Fruit fly (Drosophila melanogaster) whole organism, embryonic: ENCODE results near the gene CG9920.
A peak's percentile ranks its signal among the peaks of the same experiment; 100 is the strongest.

Source experiments
- Abd-B ChIP-seq: fragments of 200-800 bp; sonication (Bioruptor generic); optimal IDR thresholded peaks from 2 replicates; lab custom pipeline; 2018; ENCODE audit warnings: missing biosample characterization, mild to moderate bottlenecking, missing genetic modification characterization, moderate library complexity
- Ada2b ChIP-seq: fragments of 200-800 bp; sonication (Bioruptor generic); IDR thresholded peaks from 2 replicates; pipeline ENCODE4 v1.3.6; 2022; ENCODE audit warnings: missing biosample characterization, missing genetic modification characterization
- Aef1 ChIP-seq: fragments of 200-800 bp; sonication (Bioruptor generic); IDR thresholded peaks from 3 replicates; pipeline ENCODE4 v1.3.6; 2022; ENCODE audit warnings: missing biosample characterization, missing genetic modification characterization
- CG10462 ChIP-seq: fragments of 200-800 bp; sonication (Bioruptor generic); optimal IDR thresholded peaks from 2 replicates; lab custom pipeline; 2016; ENCODE audit warnings: missing biosample characterization, missing genetic modification characterization
- CG10543 ChIP-seq: fragments of 200-800 bp; sonication (Bioruptor generic); optimal IDR thresholded peaks from 3 replicates; lab custom pipeline; 2017; ENCODE audit warnings: missing biosample characterization, mild to moderate bottlenecking, missing genetic modification characterization, moderate library complexity
- CG10959 ChIP-seq: fragments of 200-800 bp; sonication (Bioruptor generic); IDR thresholded peaks from 2 replicates; pipeline ENCODE4 v1.3.6; 2022; ENCODE audit warnings: missing biosample characterization, missing genetic modification characterization
- CG12744 ChIP-seq: fragments of 200-800 bp; sonication (Bioruptor generic); optimal IDR thresholded peaks from 2 replicates; lab custom pipeline; 2016; ENCODE audit warnings: missing biosample characterization, missing genetic modification characterization
- CG13894 ChIP-seq: fragments of 200-800 bp; sonication (Bioruptor generic); optimal IDR thresholded peaks from 3 replicates; lab custom pipeline; 2018; ENCODE audit warnings: missing biosample characterization, mild to moderate bottlenecking, missing genetic modification characterization, moderate library complexity
- CG14710 ChIP-seq: fragments of 200-800 bp; sonication (Bioruptor generic); optimal IDR thresholded peaks from 3 replicates; lab custom pipeline; 2019; ENCODE audit warnings: missing biosample characterization, mild to moderate bottlenecking, missing genetic modification characterization, moderate library complexity
- CG15514 ChIP-seq: fragments of 200-800 bp; sonication (Bioruptor generic); optimal IDR thresholded peaks from 3 replicates; lab custom pipeline; 2017; ENCODE audit warnings: missing biosample characterization, missing genetic modification characterization, mild to moderate bottlenecking, moderate library complexity, missing genetic modification reagents
- CG18262 ChIP-seq: fragments of 200-800 bp; optimal IDR thresholded peaks from 3 replicates; lab custom pipeline; 2019; ENCODE audit warnings: missing biosample characterization, mild to moderate bottlenecking, missing genetic modification characterization, moderate library complexity
- CG1832 ChIP-seq: fragments of 200-800 bp; sonication (Bioruptor generic); optimal IDR thresholded peaks from 2 replicates; lab custom pipeline; 2017; ENCODE audit warnings: missing biosample characterization, mild to moderate bottlenecking, missing genetic modification characterization, inconsistent platforms
- CG4360 ChIP-seq: fragments of 200-800 bp; sonication (Bioruptor generic); IDR thresholded peaks from 2 replicates; pipeline ENCODE4 v1.3.6; 2022; ENCODE audit warnings: missing biosample characterization, missing genetic modification characterization
- CG6654 ChIP-seq: fragments of 200-800 bp; sonication (Bioruptor generic); optimal IDR thresholded peaks from 2 replicates; lab custom pipeline; 2017; ENCODE audit warnings: missing biosample characterization, mild to moderate bottlenecking, missing genetic modification characterization
- CG6813 ChIP-seq: fragments of 200-800 bp; sonication (Bioruptor generic); optimal IDR thresholded peaks from 2 replicates; lab custom pipeline; 2017; ENCODE audit warnings: missing biosample characterization, missing genetic modification characterization, mild to moderate bottlenecking, moderate library complexity, missing genetic modification reagents
- CG7786 ChIP-seq: fragments of 200-800 bp; sonication (Bioruptor generic); optimal IDR thresholded peaks from 2 replicates; lab custom pipeline; 2016; ENCODE audit warnings: missing biosample characterization, missing genetic modification characterization
- CG9932 ChIP-seq: fragments of 200-800 bp; sonication (Bioruptor generic); IDR thresholded peaks from 2 replicates; pipeline ENCODE4 v1.3.6; 2022; ENCODE audit warnings: missing biosample characterization, missing genetic modification characterization
- Camta ChIP-seq: fragments of 200-800 bp; sonication (Bioruptor generic); optimal IDR thresholded peaks from 2 replicates; lab custom pipeline; 2016; ENCODE audit warnings: missing biosample characterization, missing genetic modification characterization
- Chrac-16 ChIP-seq: fragments of 200-800 bp; sonication (Bioruptor generic); optimal IDR thresholded peaks from 3 replicates; lab custom pipeline; 2016; ENCODE audit warnings: missing biosample characterization, missing genetic modification characterization
- Dip3 ChIP-seq: fragments of 200-800 bp; sonication (Bioruptor generic); optimal IDR thresholded peaks from 3 replicates; lab custom pipeline; 2016; ENCODE audit warnings: missing biosample characterization, missing genetic modification characterization
- Doc3 ChIP-seq: fragments of 200-800 bp; sonication (Bioruptor generic); IDR thresholded peaks from 3 replicates; pipeline ENCODE4 v1.3.6; 2022; ENCODE audit warnings: missing biosample characterization, missing genetic modification characterization; ENCODE audit not compliant: partially characterized antibody
- Fer2 ChIP-seq: fragments of 200-800 bp; sonication (Bioruptor generic); optimal IDR thresholded peaks from 2 replicates; lab custom pipeline; 2018; ENCODE audit warnings: missing biosample characterization, mild to moderate bottlenecking, missing genetic modification characterization, moderate library complexity
- GATAe ChIP-seq: fragments of 200-800 bp; sonication (Bioruptor generic); conservative IDR thresholded peaks from 2 replicates; pipeline ENCODE4 v1.3.6; 2022; ENCODE audit warnings: missing biosample characterization, missing genetic modification characterization
- HLH4C ChIP-seq: fragments of 200-800 bp; sonication (Bioruptor generic); IDR thresholded peaks from 3 replicates; pipeline ENCODE4 v1.3.6; 2022; ENCODE audit warnings: missing biosample characterization, missing genetic modification characterization; ENCODE audit not compliant: partially characterized antibody
- HmgZ ChIP-seq: fragments of 200-800 bp; sonication (Bioruptor generic); optimal IDR thresholded peaks from 2 replicates; lab custom pipeline; 2018; ENCODE audit warnings: missing biosample characterization, mild to moderate bottlenecking, missing genetic modification characterization
- MBD-R2 ChIP-seq: fragments of 200-800 bp; sonication (Bioruptor generic); IDR thresholded peaks from 2 replicates; pipeline ENCODE4 v1.3.6; 2022; ENCODE audit warnings: missing biosample characterization, missing genetic modification characterization
- NC2α ChIP-seq: fragments of 200-800 bp; sonication (Bioruptor generic); optimal IDR thresholded peaks from 2 replicates; lab custom pipeline; 2016; ENCODE audit warnings: missing biosample characterization, missing genetic modification characterization
- Oaz ChIP-seq: fragments of 200-800 bp; sonication (Bioruptor generic); IDR thresholded peaks from 2 replicates; pipeline ENCODE4 v1.3.6; 2022; ENCODE audit warnings: missing biosample characterization, missing genetic modification characterization
- Ptx1 ChIP-seq: fragments of 200-800 bp; sonication (Bioruptor generic); IDR thresholded peaks from 2 replicates; pipeline ENCODE4 v1.3.6; 2022; ENCODE audit warnings: missing biosample characterization, missing genetic modification characterization
- Rfx ChIP-seq: fragments of 200-800 bp; sonication (Bioruptor generic); IDR thresholded peaks from 2 replicates; pipeline ENCODE4 v1.3.6; 2022; ENCODE audit warnings: missing biosample characterization, missing genetic modification characterization
- Side ChIP-seq: fragments of 200-800 bp; sonication (Bioruptor generic); optimal IDR thresholded peaks from 2 replicates; lab custom pipeline; 2016; ENCODE audit warnings: missing biosample characterization, missing genetic modification characterization
- Stat92E ChIP-seq, 3 experiments: fragments of >200 bp in 2 of 3; fragments of 200-800 bp in 1 of 3; sonication (Bioruptor generic) in 1 of 3; optimal IDR thresholded peaks; 2 replicates each; lab custom pipeline; 2017 to 2019; ENCODE audit warnings: missing biosample characterization in 3 of 3, missing genetic modification characterization in 3 of 3, mild to moderate bottlenecking in 1 of 3, moderate library complexity in 1 of 3
- al ChIP-seq: fragments of 200-800 bp; sonication (Bioruptor generic); IDR thresholded peaks from 2 replicates; pipeline ENCODE4 v1.3.6; 2022; ENCODE audit warnings: missing biosample characterization, missing genetic modification characterization
- ara ChIP-seq: fragments of 200-800 bp; sonication (Bioruptor generic); IDR thresholded peaks from 2 replicates; pipeline ENCODE4 v1.3.6; 2022; ENCODE audit warnings: missing biosample characterization, missing genetic modification characterization
- bbx ChIP-seq: fragments of 200-800 bp; sonication (Bioruptor generic); IDR thresholded peaks from 2 replicates; pipeline ENCODE4 v1.3.6; 2022; ENCODE audit warnings: missing biosample characterization, missing genetic modification characterization; ENCODE audit not compliant: partially characterized antibody
- cato ChIP-seq: fragments of 200-800 bp; sonication (Bioruptor generic); optimal IDR thresholded peaks from 2 replicates; lab custom pipeline; 2016; ENCODE audit warnings: missing biosample characterization, missing genetic modification characterization, borderline replicate concordance
- chif ChIP-seq, 2 experiments: fragments of 200-800 bp; sonication (Bioruptor generic); optimal IDR thresholded peaks; 3 replicates each; lab custom pipeline; 2016; ENCODE audit warnings: missing biosample characterization in 2 of 2, missing genetic modification characterization in 2 of 2
- crc ChIP-seq: fragments of 200-800 bp; sonication (Bioruptor generic); optimal IDR thresholded peaks from 2 replicates; lab custom pipeline; 2016; ENCODE audit warnings: missing biosample characterization, missing genetic modification characterization
- ewg ChIP-seq: fragments of 200-800 bp; sonication (Bioruptor generic); optimal IDR thresholded peaks from 3 replicates; lab custom pipeline; 2017; ENCODE audit warnings: mild to moderate bottlenecking, missing biosample characterization, missing genetic modification reagents, missing genetic modification characterization
- lab ChIP-seq: fragments of 200-800 bp; sonication (Bioruptor generic); optimal IDR thresholded peaks from 3 replicates; lab custom pipeline; 2017; ENCODE audit warnings: missing biosample characterization, missing genetic modification characterization, mild to moderate bottlenecking, moderate library complexity, missing genetic modification reagents
- lbe ChIP-seq: fragments of 200-800 bp; sonication (Bioruptor generic); optimal IDR thresholded peaks from 2 replicates; lab custom pipeline; 2016; ENCODE audit warnings: missing biosample characterization, mild to moderate bottlenecking, missing genetic modification characterization
- nerfin-2 ChIP-seq: fragments of 200-800 bp; sonication (Bioruptor generic); IDR thresholded peaks from 2 replicates; pipeline ENCODE4 v1.3.6; 2022; ENCODE audit warnings: missing biosample characterization, missing genetic modification characterization; ENCODE audit not compliant: partially characterized antibody
- org-1 ChIP-seq: fragments of 200-800 bp; sonication (Bioruptor generic); optimal IDR thresholded peaks from 2 replicates; lab custom pipeline; 2017; ENCODE audit warnings: missing biosample characterization, missing genetic modification characterization
- otp ChIP-seq: fragments of 200-800 bp; sonication (Bioruptor generic); IDR thresholded peaks from 3 replicates; pipeline ENCODE4, ENCODE4 v1.3.6; 2022; ENCODE audit warnings: missing biosample characterization, missing genetic modification characterization
- pum ChIP-seq: fragments of 200-800 bp; sonication (Bioruptor generic); optimal IDR thresholded peaks from 2 replicates; lab custom pipeline; 2016; ENCODE audit warnings: missing biosample characterization, missing genetic modification characterization
- trem ChIP-seq: fragments of 200-800 bp; optimal IDR thresholded peaks from 3 replicates; lab custom pipeline; 2019; ENCODE audit warnings: missing biosample characterization, mild to moderate bottlenecking, missing genetic modification characterization, moderate library complexity
- trh ChIP-seq: fragments of 200-800 bp; sonication (Bioruptor generic); optimal IDR thresholded peaks from 2 replicates; lab custom pipeline; 2016; ENCODE audit warnings: missing biosample characterization, missing genetic modification characterization
- unc-4 ChIP-seq: fragments of 200-800 bp; sonication (Bioruptor generic); IDR thresholded peaks from 2 replicates; pipeline ENCODE4 v1.3.6; 2022; ENCODE audit warnings: missing biosample characterization, missing genetic modification characterization; ENCODE audit not compliant: partially characterized antibody

The CG9920 gene

dm6 chr3R:14056320-14057053 is 41.4 kb downstream of the CG9920 start, which contains the start of gene foxo (continued):
- no peak for TF ChIP-seq CG1832 (GFP tag; lab: Kevin White, UChicago)
- TF ChIP-seq lab (GFP tag; lab: Kevin White, UChicago) = peak; percentile 84
- peak; percentile 64 for TF ChIP-seq CG6654
- peak; percentile 93 for TF ChIP-seq CG18262 (tag; lab: Kevin White, UChicago)
- peak; percentile 15 for TF ChIP-seq HmgZ
- peak in 1 of 2 experiments; percentile 33 for TF ChIP-seq chif (GFP tag; optimal IDR thresholded peaks at IDR 0.05; lab: Kevin White, UChicago)
- TF ChIP-seq NC2α (GFP tag; lab: Kevin White, UChicago) = no peak
- TF ChIP-seq nerfin-2 = no peak
- TF ChIP-seq Oaz (GFP tag; lab: Robert Waterston, UW) = no peak
- TF ChIP-seq Ada2b (GFP tag; lab: Robert Waterston, UW) = peak; percentile 61
- TF ChIP-seq bbx (GFP tag; lab: Robert Waterston, UW) = peak; percentile 42; the same call in 1 of the 2 replicates
- TF ChIP-seq Stat92E (GFP tag; optimal IDR thresholded peaks at IDR 0.05; lab: Kevin White, UChicago) = no peak
- TF ChIP-seq otp = no peak
- TF ChIP-seq CG14710 (tag; lab: Kevin White, UChicago) = peak; percentile 74
- TF ChIP-seq al = peak; percentile 50; the same call in 1 of the 2 replicates
- TF ChIP-seq Aef1 (GFP tag; lab: Robert Waterston, UW) = peak; percentile 39; the same call in 2 of the 3 replicates
- TF ChIP-seq Fer2 (tag; lab: Kevin White, UChicago) = peak; percentile 45
- no peak for TF ChIP-seq HLH4C
- TF ChIP-seq CG15514 (GFP tag; lab: Kevin White, UChicago) = peak; percentile 41
- TF ChIP-seq Camta (GFP tag; lab: Kevin White, UChicago) = peak; percentile 31
- TF ChIP-seq trem (tag; lab: Kevin White, UChicago) = peak; percentile 60
- no peak for TF ChIP-seq Doc3 (GFP tag; lab: Robert Waterston, UW)
- peak; percentile 29 for TF ChIP-seq ara (GFP tag; lab: Robert Waterston, UW)
- TF ChIP-seq Dip3 = peak; percentile 24
- no peak for TF ChIP-seq unc-4
- no peak for TF ChIP-seq CG7786 (GFP tag; lab: Kevin White, UChicago)
- peak; percentile 20 for TF ChIP-seq lbe (GFP tag; lab: Kevin White, UChicago)
- TF ChIP-seq crc (GFP tag; lab: Kevin White, UChicago) = no peak
- TF ChIP-seq Abd-B (GFP tag; lab: Kevin White, UChicago) = peak; percentile 69
- no peak for TF ChIP-seq Side (GFP tag; lab: Kevin White, UChicago)
- TF ChIP-seq cato (GFP tag; lab: Kevin White, UChicago) = peak; percentile 12
- TF ChIP-seq CG6813 = peak; percentile 75
- no peak for TF ChIP-seq pum (GFP tag; lab: Kevin White, UChicago)
- TF ChIP-seq MBD-R2 (GFP tag; lab: Robert Waterston, UW) = peak; percentile 37; the same call in 1 of the 2 replicates
- TF ChIP-seq Rfx = peak; percentile 57
- no peak for TF ChIP-seq GATAe
- TF ChIP-seq CG10543 (GFP tag; lab: Kevin White, UChicago) = peak; percentile 35
- TF ChIP-seq ewg = peak; percentile 72
- TF ChIP-seq org-1 = peak; percentile 82
- TF ChIP-seq CG10959 (GFP tag; lab: Robert Waterston, UW) = no peak
- TF ChIP-seq Chrac-16 (GFP tag; lab: Kevin White, UChicago) = peak; percentile 59
- no peak for TF ChIP-seq trh (GFP tag; lab: Kevin White, UChicago)
- TF ChIP-seq Ptx1 (GFP tag; lab: Robert Waterston, UW) = peak; percentile 42; the same call in 1 of the 2 replicates
- TF ChIP-seq CG9932 (GFP tag; lab: Robert Waterston, UW) = peak; percentile 66
- no peak for TF ChIP-seq CG12744
- TF ChIP-seq CG4360 (GFP tag; lab: Robert Waterston, UW) = no peak
- peak; percentile 17 for TF ChIP-seq CG13894 (tag; lab: Kevin White, UChicago)
- TF ChIP-seq CG10462 (GFP tag; lab: Kevin White, UChicago) = peak; percentile 46
